Worm (Caenorhabditis elegans) whole organism, L4 larva: ENCODE data around the gene T28C12.1.
A peak's percentile ranks its signal among the peaks of the same experiment; 100 is the strongest.

ENCODE experiments used
- F10B5.3 ChIP-seq: sonication (generic microtip); optimal IDR thresholded peaks from 2 replicates; lab custom pipeline; 2016; ENCODE audit warnings: mild to moderate bottlenecking, missing genetic modification characterization, missing compliant biosample characterization
- Y105C5A.15 ChIP-seq: fragments of 200-800 bp; sonication (Bioruptor generic); IDR thresholded peaks from 2 replicates; pipeline ENCODE4 v1.3.6; 2022; ENCODE audit warnings: missing genetic modification characterization, missing compliant biosample characterization
- Y48G9A.11 ChIP-seq: fragments of 200-800 bp; sonication (Bioruptor generic); IDR thresholded peaks from 2 replicates; pipeline ENCODE4 v1.3.6; 2022; ENCODE audit warnings: missing genetic modification reagents, missing genetic modification characterization, missing compliant biosample characterization
- Y75B8A.6 ChIP-seq: fragments of 200-800 bp; sonication (Bioruptor generic); IDR thresholded peaks from 2 replicates; pipeline ENCODE4 v1.3.6; 2022; ENCODE audit warnings: missing genetic modification reagents, missing genetic modification characterization, missing compliant biosample characterization
- ceh-32 ChIP-seq: sonication (generic microtip); optimal IDR thresholded peaks from 2 replicates; lab custom pipeline; 2016; ENCODE audit warnings: mild to moderate bottlenecking, missing genetic modification characterization, missing compliant biosample characterization; ENCODE audit not compliant: poor library complexity
- ceh-62 ChIP-seq: sonication (generic microtip); optimal IDR thresholded peaks from 2 replicates; lab custom pipeline; 2017; ENCODE audit warnings: missing biosample characterization, missing genetic modification characterization
- ces-1 ChIP-seq: fragments of 150-350 bp; sonication (generic microtip); optimal IDR thresholded peaks from 4 replicates; lab custom pipeline; 2014; ENCODE audit warnings: missing biosample characterization, missing genetic modification reagents, missing genetic modification characterization
- gei-8 ChIP-seq: fragments of 200-800 bp; sonication (Bioruptor generic); optimal IDR thresholded peaks from 2 replicates; lab custom pipeline; 2018; ENCODE audit warnings: mild to moderate bottlenecking, missing genetic modification characterization, missing compliant biosample characterization
- lin-13 ChIP-seq: fragments of 150-350 bp; optimal IDR thresholded peaks from 2 replicates; lab custom pipeline; 2014; ENCODE audit warnings: missing biosample characterization, missing genetic modification reagents, missing genetic modification characterization
- lin-15B ChIP-seq: fragments of 150-350 bp; sonication (generic microtip); optimal IDR thresholded peaks from 3 replicates; lab custom pipeline; 2014; ENCODE audit warnings: missing biosample characterization, missing genetic modification characterization
- mdt-29 ChIP-seq: fragments of 200-800 bp; sonication (Bioruptor generic); IDR thresholded peaks from 2 replicates; pipeline ENCODE4 v1.3.6; 2022; ENCODE audit warnings: missing genetic modification reagents, missing genetic modification characterization, missing compliant biosample characterization
- mxl-3 ChIP-seq: fragments of 200-800 bp; sonication (Bioruptor generic); optimal IDR thresholded peaks from 2 replicates; lab custom pipeline; 2018; ENCODE audit warnings: mild to moderate bottlenecking, missing genetic modification characterization, missing compliant biosample characterization
- nhr-10 ChIP-seq: fragments of 150-350 bp; optimal IDR thresholded peaks from 2 replicates; lab custom pipeline; 2014; ENCODE audit warnings: missing biosample characterization, missing genetic modification characterization
- nhr-28 ChIP-seq: fragments of 150-350 bp; optimal IDR thresholded peaks from 2 replicates; lab custom pipeline; 2014; ENCODE audit warnings: missing biosample characterization, missing genetic modification characterization
- nhr-77 ChIP-seq: fragments of 150-350 bp; optimal IDR thresholded peaks from 2 replicates; lab custom pipeline; 2014; ENCODE audit warnings: missing biosample characterization, missing genetic modification characterization
- unc-130 ChIP-seq: sonication (generic microtip); optimal IDR thresholded peaks from 2 replicates; lab custom pipeline; 2016; ENCODE audit warnings: missing genetic modification reagents, missing genetic modification characterization, missing compliant biosample characterization
- unc-39 ChIP-seq: sonication (generic microtip); optimal IDR thresholded peaks from 2 replicates; lab custom pipeline; 2017; ENCODE audit warnings: missing biosample characterization, missing genetic modification characterization
- unc-62 ChIP-seq, 3 experiments: fragments of 150-350 bp in 1 of 3; sonication (generic microtip); optimal IDR thresholded peaks in 2 of 3; peaks in 1 of 3; 1 replicate in 1 of 3; 2 replicates in 2 of 3; lab custom pipeline; 2014 to 2017; ENCODE audit warnings: missing biosample characterization in 3 of 3, missing genetic modification characterization in 3 of 3, missing genetic modification reagents in 3 of 3, missing genotype in 1 of 3
- zfp-3 ChIP-seq: fragments of 200-800 bp; sonication (Bioruptor generic); conservative IDR thresholded peaks from 2 replicates; pipeline ENCODE4 v1.3.6; 2022; ENCODE audit warnings: missing genetic modification reagents, missing genetic modification characterization, missing compliant biosample characterization

T28C12.1 gene

ce11 chrV:6365597-6365996 lies 33.9 kb downstream of the T28C12.1 start, which contains the start of gene cest-33 (continued):
- TF ChIP-seq lin-13 (GFP tag; lab: Kevin White, UChicago) (no peak), ces-1 (GFP tag; lab: Kevin White, UChicago) (no peak), unc-62 (GFP tag; optimal IDR thresholded peaks at IDR 0.05 in 1 of 2; lab: Kevin White, UChicago) (no peak), unc-62 (tag; optimal IDR thresholded peaks at IDR 0.05; lab: Kevin White, UChicago) (no peak)

ce11 chrV:6368494-6368893 lies 36.8 kb downstream of the T28C12.1 start:
- no peak for TF ChIP-seq lin-15B (tag; lab: Kevin White, UChicago)
- no peak for TF ChIP-seq F10B5.3 (tag; lab: Kevin White, UChicago)
- TF ChIP-seq unc-39 (tag; lab: Kevin White, UChicago): no peak
- TF ChIP-seq mxl-3 (GFP tag; lab: Kevin White, UChicago): no peak
- peak; percentile 93 for TF ChIP-seq nhr-28 (tag; lab: Kevin White, UChicago)
- no peak for TF ChIP-seq zfp-3
- TF ChIP-seq gei-8 (GFP tag; lab: Kevin White, UChicago): no peak

- TF ChIP-seq Y105C5A.15 (GFP tag; lab: Robert Waterston, UW): no peak
- TF ChIP-seq ceh-62 (tag; lab: Kevin White, UChicago): no peak
- no peak for TF ChIP-seq Y75B8A.6 (GFP tag; lab: Robert Waterston, UW)
- no peak for TF ChIP-seq Y48G9A.11 (GFP tag; lab: Robert Waterston, UW)
- TF ChIP-seq mdt-29 (GFP tag; lab: Robert Waterston, UW): no peak
- no peak for TF ChIP-seq unc-130
- no peak for TF ChIP-seq nhr-77 (tag; lab: Kevin White, UChicago)
- TF ChIP-seq nhr-10: no peak
- no peak for TF ChIP-seq ceh-32 (tag; lab: Kevin White, UChicago)
Observed at ce11 chrV:6374844-6375243, 43.1 kb downstream of the T28C12.1 start, which contains the start of gene F13H6.5. TSS of gene F13H6.5 (minus strand) at chrV:6374944.
